Fruit fly (Drosophila melanogaster) whole organism, prepupa: ENCODE results near the gene cher.

Experiments used
- Blimp-1 ChIP-seq: fragments of 200-800 bp; sonication (Bioruptor generic); optimal IDR thresholded peaks from 3 replicates; lab custom pipeline; 2017; ENCODE audit warnings: missing biosample characterization, missing genetic modification characterization, mild to moderate bottlenecking, moderate library complexity, missing genetic modification reagents
- CG10669 ChIP-seq: fragments of 200-800 bp; sonication (Bioruptor generic); optimal IDR thresholded peaks from 3 replicates; lab custom pipeline; 2018; ENCODE audit warnings: missing biosample characterization, mild to moderate bottlenecking, missing genetic modification characterization, moderate library complexity
- CG6276 ChIP-seq: fragments of 200-800 bp; sonication (Bioruptor generic); optimal IDR thresholded peaks from 2 replicates; lab custom pipeline; 2017; ENCODE audit warnings: missing biosample characterization, mild to moderate bottlenecking, missing genetic modification characterization
- CG9139 ChIP-seq: fragments of 200-800 bp; sonication (Bioruptor generic); optimal IDR thresholded peaks from 3 replicates; lab custom pipeline; 2017; ENCODE audit warnings: missing biosample characterization, mild to moderate bottlenecking, missing genetic modification characterization
- Eip75B ChIP-seq: fragments of 200-800 bp; sonication (Bioruptor generic); optimal IDR thresholded peaks from 3 replicates; lab custom pipeline; 2016; ENCODE audit warnings: missing biosample characterization, missing genetic modification characterization
- Gug ChIP-seq: fragments of 200-800 bp; sonication (Bioruptor generic); IDR thresholded peaks from 2 replicates; pipeline ENCODE4 v1.3.6; 2022; ENCODE audit warnings: missing biosample characterization, missing genetic modification characterization
- Hr38 ChIP-seq: sonication (Bioruptor generic); optimal IDR thresholded peaks from 2 replicates; lab custom pipeline; 2016; ENCODE audit warnings: missing biosample characterization, missing genetic modification characterization
- Hr4 ChIP-seq: fragments of 200-800 bp; sonication (Bioruptor generic); optimal IDR thresholded peaks from 3 replicates; lab custom pipeline; 2016; ENCODE audit warnings: missing biosample characterization, missing genetic modification characterization
- OdsH ChIP-seq: fragments of 200-800 bp; sonication (Bioruptor generic); optimal IDR thresholded peaks from 3 replicates; lab custom pipeline; 2016; ENCODE audit warnings: missing biosample characterization, missing genetic modification characterization
- net ChIP-seq: fragments of 200-800 bp; sonication (Bioruptor generic); optimal IDR thresholded peaks from 3 replicates; lab custom pipeline; 2016; ENCODE audit warnings: missing biosample characterization, missing genetic modification characterization
- spab ChIP-seq: fragments of 200-800 bp; sonication (Bioruptor generic); optimal IDR thresholded peaks from 2 replicates; lab custom pipeline; 2017; ENCODE audit warnings: missing biosample characterization, mild to moderate bottlenecking, missing genetic modification characterization, missing genetic modification reagents
- topi ChIP-seq: fragments of 200-800 bp; sonication (Bioruptor generic); optimal IDR thresholded peaks from 3 replicates; lab custom pipeline; 2016; ENCODE audit warnings: missing biosample characterization, missing genetic modification characterization

DNA sequence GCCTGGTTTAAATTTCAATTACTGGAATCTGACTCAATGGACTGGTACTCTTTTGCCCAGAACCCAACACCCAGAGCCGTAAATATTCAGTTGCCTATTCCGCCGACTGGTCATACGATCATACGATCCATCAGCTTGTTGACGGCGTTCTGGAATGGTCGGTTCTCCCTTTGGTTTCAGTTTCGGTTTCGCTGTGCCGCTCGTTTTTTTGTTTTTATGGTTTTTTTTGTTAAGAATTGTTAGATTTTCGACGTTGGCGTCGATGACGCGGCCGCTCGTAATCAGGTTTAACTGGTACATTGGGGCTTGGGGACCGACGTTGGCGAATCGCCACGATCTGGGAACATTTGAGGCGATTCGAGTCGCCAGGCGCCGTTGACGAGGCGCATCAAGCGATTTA, 62.5 kb downstream of the cher start:
- no peak for TF ChIP-seq Gug
- TF ChIP-seq OdsH (GFP tag; lab: Kevin White, UChicago), result no peak
- TF ChIP-seq CG6276 (GFP tag; lab: Kevin White, UChicago), result no peak
- TF ChIP-seq net (GFP tag; lab: Kevin White, UChicago), result no peak
- no peak for TF ChIP-seq CG10669 (GFP tag; lab: Kevin White, UChicago)
- TF ChIP-seq Hr4, result no peak
- no peak for TF ChIP-seq topi
- TF ChIP-seq Blimp-1 (GFP tag; lab: Kevin White, UChicago), result no peak
- no peak for TF ChIP-seq spab (GFP tag; lab: Kevin White, UChicago)
- no peak for TF ChIP-seq Eip75B (GFP tag; lab: Kevin White, UChicago)
- no peak for TF ChIP-seq Hr38 (GFP tag; lab: Kevin White, UChicago)
- TF ChIP-seq CG9139 (GFP tag; lab: Kevin White, UChicago), result no peak
